Worm (Caenorhabditis elegans) whole organism, late embryonic: Measurements from ENCODE around the gene mec-14.

Experiments used
- C08G9.2 ChIP-seq: sonication (generic microtip); optimal IDR thresholded peaks from 2 replicates; lab custom pipeline; 2016; ENCODE audit warnings: mild to moderate bottlenecking, missing genetic modification characterization, moderate library complexity, missing compliant biosample characterization
- K09A11.1 ChIP-seq: sonication (generic microtip); optimal IDR thresholded peaks from 2 replicates; lab custom pipeline; 2017; ENCODE audit warnings: antibody characterized with exemption, mild to moderate bottlenecking, missing genetic modification characterization, missing compliant biosample characterization; ENCODE audit not compliant: insufficient read depth
- ceh-18 ChIP-seq: sonication (generic microtip); optimal IDR thresholded peaks from 2 replicates; lab custom pipeline; 2016; ENCODE audit warnings: missing genetic modification characterization, missing compliant biosample characterization
- ceh-19 ChIP-seq: fragments of 200-800 bp; sonication (Bioruptor generic); optimal IDR thresholded peaks from 2 replicates; lab custom pipeline; 2018; ENCODE audit warnings: mild to moderate bottlenecking, missing genetic modification characterization, missing compliant biosample characterization
- ceh-2 ChIP-seq: sonication (generic microtip); optimal IDR thresholded peaks from 2 replicates; lab custom pipeline; 2016; ENCODE audit warnings: missing genotype, missing genetic modification characterization, missing compliant biosample characterization
- ceh-22 ChIP-seq: sonication (generic microtip); optimal IDR thresholded peaks from 2 replicates; lab custom pipeline; 2017; ENCODE audit warnings: missing biosample characterization, missing genetic modification characterization
- ceh-24 ChIP-seq: sonication (generic microtip); optimal IDR thresholded peaks from 2 replicates; lab custom pipeline; 2016; ENCODE audit warnings: mild to moderate bottlenecking, missing genetic modification characterization, missing compliant biosample characterization
- ceh-30 ChIP-seq: fragments of 150-350 bp; optimal IDR thresholded peaks from 2 replicates; lab custom pipeline; 2014; ENCODE audit warnings: missing biosample characterization, missing genetic modification characterization
- ceh-31 ChIP-seq: sonication (generic microtip); optimal IDR thresholded peaks from 2 replicates; lab custom pipeline; 2016; ENCODE audit warnings: missing genetic modification characterization, missing compliant biosample characterization
- ceh-34 ChIP-seq: sonication (generic microtip); optimal IDR thresholded peaks from 2 replicates; lab custom pipeline; 2016; ENCODE audit warnings: mild to moderate bottlenecking, missing genetic modification characterization, missing compliant biosample characterization
- ceh-45 ChIP-seq: fragments of 200-800 bp; sonication (Bioruptor generic); IDR thresholded peaks from 2 replicates; pipeline ENCODE4 v1.3.6; 2022; ENCODE audit warnings: missing genetic modification reagents, missing genetic modification characterization, missing compliant biosample characterization
- ceh-6 ChIP-seq: fragments of 200-800 bp; sonication (Bioruptor generic); optimal IDR thresholded peaks from 2 replicates; lab custom pipeline; 2018; ENCODE audit warnings: mild to moderate bottlenecking, missing genetic modification characterization, missing compliant biosample characterization
- dmd-4 ChIP-seq: sonication (generic microtip); optimal IDR thresholded peaks from 2 replicates; lab custom pipeline; 2016; ENCODE audit warnings: borderline replicate concordance, missing genetic modification characterization, missing compliant biosample characterization
- elt-4 ChIP-seq: sonication (generic microtip); optimal IDR thresholded peaks from 2 replicates; lab custom pipeline; 2016; ENCODE audit warnings: missing genetic modification characterization, missing compliant biosample characterization
- fkh-10 ChIP-seq: fragments of 150-350 bp; optimal IDR thresholded peaks from 2 replicates; lab custom pipeline; 2014; ENCODE audit warnings: missing biosample characterization, missing genetic modification reagents, missing genetic modification characterization
- fkh-6 ChIP-seq: sonication (generic microtip); optimal IDR thresholded peaks from 2 replicates; lab custom pipeline; 2016; ENCODE audit warnings: missing genetic modification characterization, missing compliant biosample characterization
- hlh-15 ChIP-seq: sonication (generic microtip); optimal IDR thresholded peaks from 2 replicates; lab custom pipeline; 2016; ENCODE audit warnings: missing genetic modification characterization, missing compliant biosample characterization
- hlh-30 ChIP-seq: sonication (generic microtip); optimal IDR thresholded peaks from 2 replicates; lab custom pipeline; 2017; ENCODE audit warnings: antibody characterized with exemption, missing genetic modification characterization, missing compliant biosample characterization; ENCODE audit not compliant: insufficient read depth
- hlh-6 ChIP-seq: sonication (generic microtip); optimal IDR thresholded peaks from 2 replicates; lab custom pipeline; 2016; ENCODE audit warnings: missing genotype, missing genetic modification characterization, missing compliant biosample characterization
- madf-2 ChIP-seq: sonication (generic microtip); optimal IDR thresholded peaks from 2 replicates; lab custom pipeline; 2017; ENCODE audit warnings: missing genetic modification characterization, missing compliant biosample characterization
- mec-3 ChIP-seq: sonication (generic microtip); optimal IDR thresholded peaks from 2 replicates; lab custom pipeline; 2016; ENCODE audit warnings: borderline replicate concordance, missing genetic modification characterization, missing compliant biosample characterization
- nfya-1 ChIP-seq: sonication (generic microtip); optimal IDR thresholded peaks from 2 replicates; lab custom pipeline; 2017; ENCODE audit warnings: missing genetic modification characterization, mild to moderate bottlenecking, missing compliant biosample characterization, antibody characterized with exemption, moderate library complexity
- nhr-11 ChIP-seq: fragments of 150-350 bp; optimal IDR thresholded peaks from 2 replicates; lab custom pipeline; 2014; ENCODE audit warnings: missing biosample characterization, missing genetic modification characterization
- nhr-232 ChIP-seq: sonication (generic microtip); optimal IDR thresholded peaks from 2 replicates; lab custom pipeline; 2016; ENCODE audit warnings: missing genetic modification characterization, missing compliant biosample characterization
- npax-4 ChIP-seq: sonication (generic microtip); optimal IDR thresholded peaks from 2 replicates; lab custom pipeline; 2016; ENCODE audit warnings: missing genetic modification characterization, missing compliant biosample characterization
- pag-3 ChIP-seq: sonication (generic microtip); optimal IDR thresholded peaks from 2 replicates; lab custom pipeline; 2016; ENCODE audit warnings: missing compliant biosample characterization, missing genetic modification characterization, borderline replicate concordance
- pat-9 ChIP-seq: fragments of 200-800 bp; sonication (Bioruptor generic); optimal IDR thresholded peaks from 2 replicates; lab custom pipeline; 2018; ENCODE audit warnings: mild to moderate bottlenecking, missing genetic modification characterization, moderate library complexity, missing compliant biosample characterization
- pax-1 ChIP-seq: fragments of 150-350 bp; optimal IDR thresholded peaks from 2 replicates; lab custom pipeline; 2014; ENCODE audit warnings: missing biosample characterization, missing genetic modification characterization
- pros-1 ChIP-seq: fragments of 150-350 bp; optimal IDR thresholded peaks from 2 replicates; lab custom pipeline; 2014; ENCODE audit warnings: missing biosample characterization, missing genetic modification reagents, missing genetic modification characterization
- ref-2 ChIP-seq: sonication (generic microtip); optimal IDR thresholded peaks from 2 replicates; lab custom pipeline; 2016; ENCODE audit warnings: missing genetic modification characterization, missing compliant biosample characterization
- syd-9 ChIP-seq: sonication (generic microtip); optimal IDR thresholded peaks from 2 replicates; lab custom pipeline; 2016; ENCODE audit warnings: mild to moderate bottlenecking, missing genetic modification characterization, moderate library complexity, missing compliant biosample characterization
- tbx-7 ChIP-seq: sonication (generic microtip); optimal IDR thresholded peaks from 2 replicates; lab custom pipeline; 2016; ENCODE audit warnings: missing genotype, missing genetic modification characterization, missing compliant biosample characterization
- ttx-3 ChIP-seq: sonication (generic microtip); optimal IDR thresholded peaks from 2 replicates; lab custom pipeline; 2016; ENCODE audit warnings: missing genetic modification reagents, missing genetic modification characterization, missing compliant biosample characterization
- unc-55 ChIP-seq: sonication (generic microtip); optimal IDR thresholded peaks from 2 replicates; lab custom pipeline; 2017; ENCODE audit warnings: missing biosample characterization, missing genetic modification reagents, missing genetic modification characterization
- unc-86 ChIP-seq: sonication (generic microtip); optimal IDR thresholded peaks from 2 replicates; lab custom pipeline; 2016; ENCODE audit warnings: missing genetic modification characterization, missing compliant biosample characterization

Gene mec-14

ce11 chrIII:7234148-7234547, 41.4 kb upstream of the mec-14 start, which contains the start of gene ndus-8:
ndus-8 (minus strand) TSS chrIII:7234202.
- TF ChIP-seq nfya-1 (tag; lab: Kevin White, UChicago), result peak; percentile 24
- no peak for TF ChIP-seq ref-2 (tag; lab: Kevin White, UChicago)
- TF ChIP-seq nhr-11 (tag; lab: Kevin White, UChicago), result no peak
- TF ChIP-seq pax-1 (tag; lab: Kevin White, UChicago), result no peak

- no peak for TF ChIP-seq fkh-6 (tag; lab: Kevin White, UChicago)
- TF ChIP-seq hlh-30 (tag; lab: Kevin White, UChicago), result no peak
- TF ChIP-seq npax-4, result no peak
- TF ChIP-seq hlh-15, result no peak
- TF ChIP-seq pag-3, result no peak
- TF ChIP-seq hlh-6 (tag; lab: Kevin White, UChicago), result no peak
- TF ChIP-seq elt-4 (tag; lab: Kevin White, UChicago), result no peak
- no peak for TF ChIP-seq ceh-31
- TF ChIP-seq fkh-10 (GFP tag; lab: Kevin White, UChicago), result no peak
- no peak for TF ChIP-seq unc-86
- no peak for TF ChIP-seq ceh-30 (tag; lab: Kevin White, UChicago)
- TF ChIP-seq pros-1 (tag; lab: Kevin White, UChicago), result no peak
- no peak for TF ChIP-seq syd-9 (tag; lab: Kevin White, UChicago)
- no peak for TF ChIP-seq dmd-4 (tag; lab: Kevin White, UChicago)
- no peak for TF ChIP-seq ref-2 (tag; lab: Kevin White, UChicago)
- TF ChIP-seq, all 69 proteins: peak for 0
Observed at ce11 chrIII:7232782-7233181, 40.0 kb upstream of the mec-14 start, which contains the start of gene adr-2. adr-2 (minus strand) TSS chrIII:7232882.

ce11 chrIII:7230841-7231240, 38.0 kb upstream of the mec-14 start, which contains the start of gene R151.10:
R151.10 (minus strand) TSS chrIII:7230941.
- TF ChIP-seq ceh-19 (GFP tag; lab: Kevin White, UChicago) (no peak), dmd-4 (tag; lab: Kevin White, UChicago) (no peak), nfya-1 (tag; lab: Kevin White, UChicago) (no peak), ttx-3 (tag; lab: Kevin White, UChicago) (no peak), ceh-2 (tag; lab: Kevin White, UChicago) (no peak), nhr-11 (tag; lab: Kevin White, UChicago) (no peak), ceh-24 (tag; lab: Kevin White, UChicago) (no peak), ceh-45 (GFP tag; lab: Robert Waterston, UW) (no peak), ceh-22 (tag; lab: Kevin White, UChicago) (no peak), tbx-7 (no peak), ceh-18 (no peak), ceh-34 (tag; lab: Kevin White, UChicago) (no peak), ceh-6 (GFP tag; lab: Kevin White, UChicago) (no peak), unc-55 (GFP tag; lab: Kevin White, UChicago) (no peak)

ce11 chrIII:7229687-7230086, 36.9 kb upstream of the mec-14 start, which contains the start of gene R151.8:
R151.8 (minus strand) TSS chrIII:7229787.
- no peak for TF ChIP-seq K09A11.1 (tag; lab: Kevin White, UChicago)
- TF ChIP-seq ceh-19 (GFP tag; lab: Kevin White, UChicago), result no peak
- TF ChIP-seq nfya-1 (tag; lab: Kevin White, UChicago), result no peak
- TF ChIP-seq ceh-30 (tag; lab: Kevin White, UChicago), result no peak
- TF ChIP-seq dmd-4 (tag; lab: Kevin White, UChicago), result no peak
- no peak for TF ChIP-seq madf-2 (tag; lab: Kevin White, UChicago)
- no peak for TF ChIP-seq ceh-31
- no peak for TF ChIP-seq nhr-232 (tag; lab: Kevin White, UChicago)
- no peak for TF ChIP-seq pat-9 (tag; lab: Kevin White, UChicago)

- TF ChIP-seq hlh-15 (no peak), unc-55 (GFP tag; lab: Kevin White, UChicago) (no peak), ref-2 (tag; lab: Kevin White, UChicago) (no peak), mec-3 (tag; lab: Kevin White, UChicago) (no peak), C08G9.2 (tag; lab: Kevin White, UChicago) (no peak), hlh-6 (tag; lab: Kevin White, UChicago) (no peak)
Observed at ce11 chrIII:7226607-7227006, 33.8 kb upstream of the mec-14 start, which contains the start of gene hsp-75. hsp-75 (minus strand) TSS chrIII:7226707.
